Fruit fly (Drosophila melanogaster) S2 (cell line): ENCODE data around the gene Trhn.

Source experiments
- CG8478 ChIP-seq: fragments of >200 bp; optimal IDR thresholded peaks from 2 replicates; lab custom pipeline; 2018
- CTCF ChIP-seq, 2 experiments: fragments of >200 bp; optimal IDR thresholded peaks; 2 replicates each; lab custom pipeline; 2018

- no peak for TF ChIP-seq CG8478 (lab: Kevin White, UChicago)
- TF ChIP-seq CTCF (optimal IDR thresholded peaks at IDR 0.05; lab: Kevin White, UChicago) = no peak
These were observed 26.7 kb downstream of the Trhn start for dm6 chr3L:1166266-1166665.
